Worm (Caenorhabditis elegans): ENCODE data around the gene K09F5.1.

The K09F5.1 gene

ce11 chrX:7752770-7753169, 13.3 kb downstream of the K09F5.1 start, which contains the start of gene deg-1:
TSS of gene deg-1 (plus strand) at chrX:7753070.
- TF ChIP-seq unc-62 (GFP tag; optimal IDR thresholded peaks at IDR 0.05), result no peak

ce11 chrX:7773714-7774318, 34.4 kb downstream of the K09F5.1 start:
- no peak for TF ChIP-seq unc-62 (GFP tag; optimal IDR thresholded peaks at IDR 0.05)

ce11 chrX:7776509-7777001, 37.1 kb downstream of the K09F5.1 start, which contains the start of gene mec-7:
TSS of gene mec-7 (minus strand) at chrX:7776689.
- TF ChIP-seq unc-62 (GFP tag; optimal IDR thresholded peaks at IDR 0.05), result no peak

ce11 chrX:7778786-7779185, 39.3 kb downstream of the K09F5.1 start:
- no peak for TF ChIP-seq unc-62 (GFP tag; optimal IDR thresholded peaks at IDR 0.05)

ce11 chrX:7779527-7780033, 40.1 kb downstream of the K09F5.1 start, which contains the start of gene ZK154.1:
TSS of gene ZK154.1 (plus strand) at chrX:7779577.
- TF ChIP-seq unc-62 (GFP tag; optimal IDR thresholded peaks at IDR 0.05), result no peak

- TF ChIP-seq unc-62 (GFP tag; optimal IDR thresholded peaks at IDR 0.05), result no peak
Observed at ce11 chrX:7781827-7782226, 42.4 kb downstream of the K09F5.1 start.

ce11 chrX:7782389-7782788, 42.9 kb downstream of the K09F5.1 start, which contains the start of gene ZK154.4:
TSS of gene ZK154.4 (minus strand) at chrX:7782415.
- TF ChIP-seq unc-62 (GFP tag; optimal IDR thresholded peaks at IDR 0.05), result no peak

ce11 chrX:7787885-7788353, 48.5 kb downstream of the K09F5.1 start, which contains the start of gene ZK154.5:
TSS of gene ZK154.5 (minus strand) at chrX:7787935.
- no peak for TF ChIP-seq unc-62 (GFP tag; optimal IDR thresholded peaks at IDR 0.05)

Data from whole organism, dauer.